Worm (Caenorhabditis elegans) whole organism, L4/young adult: ENCODE results near the gene rpn-6.2.

ENCODE experiments used
- W03F9.2 ChIP-seq: fragments of 150-350 bp; optimal IDR thresholded peaks from 2 replicates; lab custom pipeline; 2014; ENCODE audit warnings: missing biosample characterization, missing genetic modification characterization
- dao-5 ChIP-seq: sonication (generic microtip); optimal IDR thresholded peaks from 2 replicates; lab custom pipeline; 2016; ENCODE audit warnings: missing genotype, missing genetic modification characterization, moderate library complexity, missing compliant biosample characterization

ce11 chrIII:9051119-9051597, 49.4 kb upstream of the rpn-6.2 start:
- TF ChIP-seq W03F9.2 (tag; lab: Kevin White, UChicago) (peak; percentile 87), dao-5 (tag; lab: Kevin White, UChicago) (no peak)
